Worm (Caenorhabditis elegans): ENCODE measurements around the gene cest-35.2.

The cest-35.2 gene

ce11 chrV:5262999-5263398 lies 26.0 kb upstream of the cest-35.2 start, which contains the start of gene cest-30:
TSS of gene cest-30 (minus strand) at chrV:5263099.
- TF ChIP-seq cey-2 (tag; optimal IDR thresholded peaks at IDR 0.05; ENCODE audit: borderline replicate concordance, insufficient read depth) (no peak), madf-9 (GFP tag; conservative IDR thresholded peaks at IDR 0.05) (no peak), F10B5.3 (tag; optimal IDR thresholded peaks at IDR 0.05) (no peak), ctbp-1 (GFP tag; IDR thresholded peaks at IDR 0.05) (no peak), set-16 (GFP tag; IDR thresholded peaks at IDR 0.05) (no peak)

DNA sequence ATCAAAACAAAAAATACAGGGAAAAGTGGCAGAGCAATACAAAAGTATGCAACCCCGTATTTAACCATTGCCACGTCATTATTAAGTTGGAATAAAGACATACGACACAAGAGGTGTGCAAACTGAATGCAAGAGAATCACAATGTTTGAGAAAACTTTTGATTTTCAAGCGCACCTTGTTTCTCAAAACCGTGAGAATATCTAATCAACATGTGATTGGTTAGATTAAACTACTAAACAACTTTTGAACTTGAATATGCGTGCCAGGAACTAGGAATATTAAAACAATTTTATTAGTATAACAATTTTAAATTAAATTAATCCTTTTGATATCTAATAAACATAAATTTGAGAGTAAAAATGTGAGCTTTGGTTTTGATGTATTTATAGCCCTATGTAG lies 22.4 kb upstream of the cest-35.2 start, which contains the start of gene srt-70:
Gene srt-70 (minus strand): TSS at position 101 of the 400 bp plus-strand sequence.
- TF ChIP-seq attf-4 (tag; optimal IDR thresholded peaks at IDR 0.05) (no peak), daf-16 (GFP tag; optimal IDR thresholded peaks at IDR 0.05) (no peak), daf-16 (tag; optimal IDR thresholded peaks at IDR 0.05) (no peak), lin-39 (tag; optimal IDR thresholded peaks at IDR 0.05) (no peak)

DNA sequence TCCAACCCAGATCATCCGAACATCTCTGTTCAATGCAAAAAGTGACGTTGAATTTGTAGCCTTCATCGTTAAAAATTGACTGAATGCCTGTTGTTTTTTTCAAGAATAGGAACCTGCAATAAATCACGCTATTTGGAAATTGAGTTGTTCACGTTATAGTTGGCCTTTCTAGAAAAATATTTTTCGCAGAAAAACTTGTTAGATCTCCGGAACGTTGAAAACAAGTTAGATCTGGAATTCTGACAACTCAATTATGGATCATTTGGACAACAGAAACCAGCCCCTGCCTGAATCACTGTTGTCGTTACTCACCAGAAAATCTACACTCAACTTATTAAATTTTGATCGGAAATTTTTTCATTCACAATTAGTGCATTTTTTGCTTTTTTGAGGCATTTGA lies 20.3 kb upstream of the cest-35.2 start, which contains the start of gene srt-67:
Gene srt-67 (minus strand): TSS at position 101 of the 400 bp plus-strand sequence.
- TF ChIP-seq egl-43 (GFP tag; IDR thresholded peaks at IDR 0.05): no peak
- no peak for TF ChIP-seq fos-1 (tag; optimal IDR thresholded peaks at IDR 0.05)

DNA sequence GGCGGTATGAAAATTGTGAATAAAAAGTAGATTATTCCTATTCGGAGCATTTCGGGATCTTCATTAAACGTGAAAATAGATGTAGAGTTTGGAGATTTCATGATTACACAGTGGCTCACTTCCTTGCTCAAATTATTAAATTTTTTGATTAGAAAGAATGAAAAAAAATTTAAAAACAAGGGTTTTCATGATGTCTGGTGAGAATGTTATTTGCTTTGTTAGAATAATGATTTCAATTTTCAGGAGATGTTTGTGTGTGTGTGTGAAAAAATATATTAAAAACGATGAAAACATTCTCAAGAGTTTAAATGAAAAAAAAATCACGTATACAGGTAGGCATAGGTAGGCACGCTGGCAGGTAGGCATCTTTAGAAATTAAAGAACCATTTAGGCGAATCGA lies 15.0 kb upstream of the cest-35.2 start, which contains the start of gene srt-68:
Gene srt-68 (minus strand): TSS at position 101 of the 400 bp plus-strand sequence.
- TF ChIP-seq pqm-1 (tag; optimal IDR thresholded peaks at IDR 0.05) (no peak), nhr-111 (GFP tag; optimal IDR thresholded peaks at IDR 0.05) (no peak), madf-5 (GFP tag; IDR thresholded peaks at IDR 0.05) (no peak), daf-19 (GFP tag; conservative IDR thresholded peaks at IDR 0.05) (no peak)

- TF ChIP-seq daf-16 (GFP tag; optimal IDR thresholded peaks at IDR 0.05): no peak
- TF ChIP-seq daf-16 (tag; optimal IDR thresholded peaks at IDR 0.05): peak; percentile 29
- TF ChIP-seq nhr-28 (tag; optimal IDR thresholded peaks at IDR 0.05): peak; percentile 25
- TF ChIP-seq lsy-2 (tag; optimal IDR thresholded peaks at IDR 0.05): no peak
These were observed 6.0 kb upstream of the cest-35.2 start, which contains the start of gene cest-35.1 for ce11 chrV:5243036-5243435. TSS of gene cest-35.1 (minus strand) at chrV:5243136.

DNA sequence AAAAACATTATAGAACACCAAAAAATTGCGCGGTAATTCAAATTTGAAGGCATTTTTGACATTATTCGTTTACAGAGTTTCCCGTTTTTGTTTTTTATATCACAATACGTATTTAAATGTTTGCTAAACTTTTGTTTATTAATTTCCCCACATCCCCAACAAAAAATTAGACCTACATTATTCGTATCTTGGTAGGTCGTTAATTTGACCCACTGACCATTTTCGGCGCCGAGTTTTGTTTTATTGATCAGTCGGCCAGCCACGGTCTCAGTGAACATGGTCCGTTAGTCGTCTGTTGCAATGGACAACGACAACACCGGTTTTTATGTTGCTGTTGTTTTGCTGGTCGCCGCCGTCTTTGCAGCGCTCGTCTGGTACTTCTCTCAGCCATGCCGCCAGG lies 2.9 kb upstream of the cest-35.2 start, which contains the start of gene B0238.15:
Gene B0238.15 (plus strand): TSS at position 301 of the 400 bp plus-strand sequence.
- TF ChIP-seq dmd-6 (GFP tag; IDR thresholded peaks at IDR 0.05) (no peak), nhr-77 (tag; optimal IDR thresholded peaks at IDR 0.05) (no peak), tra-1 (GFP tag; IDR thresholded peaks at IDR 0.05) (no peak), ZK337.2 (GFP tag; IDR thresholded peaks at IDR 0.05) (no peak), R02D3.7 (tag; optimal IDR thresholded peaks at IDR 0.05) (no peak), fos-1 (tag; optimal IDR thresholded peaks at IDR 0.05) (no peak), arid-1 (GFP tag; conservative IDR thresholded peaks at IDR 0.05) (no peak), ces-1 (GFP tag; optimal IDR thresholded peaks at IDR 0.05) (no peak), skn-1 (tag; optimal IDR thresholded peaks at IDR 0.05) (no peak), vab-7 (GFP tag; IDR thresholded peaks at IDR 0.05) (no peak), ceh-20 (GFP tag; IDR thresholded peaks at IDR 0.05) (no peak), lin-1 (GFP tag; IDR thresholded peaks at IDR 0.05) (no peak), nhr-111 (GFP tag; optimal IDR thresholded peaks at IDR 0.05) (no peak), Y75B8A.6 (GFP tag; IDR thresholded peaks at IDR 0.05) (no peak), lin-15B (tag; optimal IDR thresholded peaks at IDR 0.05) (no peak), zip-2 (tag; optimal IDR thresholded peaks at IDR 0.05) (no peak)
